Worm (Caenorhabditis elegans) whole organism, early embryonic: ENCODE data around the gene comt-3.

Experiments used
- F13C5.2 ChIP-seq: sonication (generic microtip); optimal IDR thresholded peaks from 2 replicates; lab custom pipeline; 2017; ENCODE audit warnings: mild to moderate bottlenecking, missing genetic modification characterization, inconsistent platforms, missing compliant biosample characterization
- ama-1 ChIP-seq: fragments of 150-350 bp; optimal IDR thresholded peaks from 2 replicates; lab custom pipeline; 2014
- ceh-13 ChIP-seq: fragments of 200-800 bp; sonication (Bioruptor generic); optimal IDR thresholded peaks from 2 replicates; lab custom pipeline; 2018; ENCODE audit warnings: mild to moderate bottlenecking, missing genetic modification characterization, missing compliant biosample characterization
- ets-7 ChIP-seq: sonication (generic microtip); optimal IDR thresholded peaks from 2 replicates; lab custom pipeline; 2016; ENCODE audit warnings: missing genotype, missing genetic modification characterization, missing compliant biosample characterization
- hmbx-1 ChIP-seq: sonication (generic microtip); optimal IDR thresholded peaks from 2 replicates; lab custom pipeline; 2016; ENCODE audit warnings: mild to moderate bottlenecking, missing genetic modification characterization, missing compliant biosample characterization
- hmg-4 ChIP-seq: fragments of 200-800 bp; sonication (Bioruptor generic); optimal IDR thresholded peaks from 2 replicates; lab custom pipeline; 2018; ENCODE audit warnings: mild to moderate bottlenecking, missing genetic modification characterization, missing compliant biosample characterization
- hnd-1 ChIP-seq: sonication (generic microtip); optimal IDR thresholded peaks from 2 replicates; lab custom pipeline; 2016; ENCODE audit warnings: missing genetic modification characterization, missing compliant biosample characterization

ce11 chrV:2068728-2069443 is 11.5 kb downstream of the comt-3 start:
- no peak for TF ChIP-seq hmg-4 (GFP tag; lab: Kevin White, UChicago)
- TF ChIP-seq F13C5.2 = no peak
- no peak for TF ChIP-seq hnd-1 (tag; lab: Kevin White, UChicago)
- TF ChIP-seq ceh-13 (GFP tag; lab: Kevin White, UChicago) = no peak
- no peak for TF ChIP-seq ets-7
- no peak for TF ChIP-seq ama-1 (lab: Kevin White, UChicago)
- no peak for TF ChIP-seq hmbx-1 (tag; lab: Kevin White, UChicago)
